Worm (Caenorhabditis elegans): ENCODE measurements around the gene C14B4.2.

The C14B4.2 gene

ce11 chrV:19356717-19357116 is 5.8 kb downstream of the C14B4.2 start:
- TF ChIP-seq med-1 (GFP tag; optimal IDR thresholded peaks at IDR 0.05; ENCODE audit: insufficient read depth): no peak
- no peak for TF ChIP-seq tab-1 (GFP tag; IDR thresholded peaks at IDR 0.05)
- no peak for TF ChIP-seq ztf-29 (GFP tag; IDR thresholded peaks at IDR 0.05)
- no peak for TF ChIP-seq ztf-23 (GFP tag; IDR thresholded peaks at IDR 0.05)
- TF ChIP-seq flt-1 (GFP tag; IDR thresholded peaks at IDR 0.05): no peak

ce11 chrV:19355219-19355618 is 7.2 kb downstream of the C14B4.2 start:
- TF ChIP-seq cog-1 (tag; optimal IDR thresholded peaks at IDR 0.05): no peak
- TF ChIP-seq klf-2 (GFP tag; conservative IDR thresholded peaks at IDR 0.05): no peak
- TF ChIP-seq med-1 (GFP tag; optimal IDR thresholded peaks at IDR 0.05; ENCODE audit: insufficient read depth): no peak
- no peak for TF ChIP-seq ztf-29 (GFP tag; IDR thresholded peaks at IDR 0.05)
- no peak for TF ChIP-seq flt-1 (GFP tag; IDR thresholded peaks at IDR 0.05)
- no peak for TF ChIP-seq T22C8.4 (GFP tag; IDR thresholded peaks at IDR 0.05)
- no peak for TF ChIP-seq tab-1 (GFP tag; IDR thresholded peaks at IDR 0.05)

ce11 chrV:19354506-19354905 is 8.0 kb downstream of the C14B4.2 start:
- TF ChIP-seq ref-1 (GFP tag; conservative IDR thresholded peaks at IDR 0.05): no peak
- no peak for TF ChIP-seq cog-1 (tag; optimal IDR thresholded peaks at IDR 0.05)
- TF ChIP-seq ztf-29 (GFP tag; IDR thresholded peaks at IDR 0.05): no peak
- no peak for TF ChIP-seq flt-1 (GFP tag; IDR thresholded peaks at IDR 0.05)
- no peak for TF ChIP-seq T22C8.4 (GFP tag; IDR thresholded peaks at IDR 0.05)
- no peak for TF ChIP-seq tab-1 (GFP tag; IDR thresholded peaks at IDR 0.05)
- no peak for TF ChIP-seq med-1 (GFP tag; optimal IDR thresholded peaks at IDR 0.05; ENCODE audit: insufficient read depth)
- TF ChIP-seq klf-2 (GFP tag; conservative IDR thresholded peaks at IDR 0.05): no peak
- no peak for TF ChIP-seq ztf-23 (GFP tag; IDR thresholded peaks at IDR 0.05)

DNA sequence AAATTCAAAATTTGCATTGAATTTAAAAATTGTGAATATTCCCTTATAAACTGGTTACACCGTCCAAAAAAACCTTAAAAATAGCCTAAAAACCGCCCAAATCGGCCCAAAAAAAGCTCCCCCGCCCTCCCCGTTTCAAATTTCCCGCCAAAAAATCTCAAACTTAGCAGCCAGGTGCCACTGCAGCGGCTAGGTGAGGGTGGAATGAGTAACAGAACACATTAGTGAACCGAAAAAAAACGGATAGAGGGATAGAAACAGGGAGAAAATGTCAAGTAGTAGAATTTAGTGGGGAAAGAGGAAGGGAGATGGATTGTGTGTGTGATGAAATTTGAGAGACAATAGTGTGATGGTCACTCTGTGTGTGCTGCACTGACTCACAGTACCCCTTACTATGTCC is 10.5 kb downstream of the C14B4.2 start:
- TF ChIP-seq tab-1 (GFP tag; IDR thresholded peaks at IDR 0.05): no peak
- no peak for TF ChIP-seq cog-1 (tag; optimal IDR thresholded peaks at IDR 0.05)
- no peak for TF ChIP-seq ztf-29 (GFP tag; IDR thresholded peaks at IDR 0.05)
- TF ChIP-seq klf-2 (GFP tag; conservative IDR thresholded peaks at IDR 0.05): no peak
- TF ChIP-seq flt-1 (GFP tag; IDR thresholded peaks at IDR 0.05): no peak
- TF ChIP-seq med-1 (GFP tag; optimal IDR thresholded peaks at IDR 0.05; ENCODE audit: insufficient read depth): no peak
- TF ChIP-seq ztf-23 (GFP tag; IDR thresholded peaks at IDR 0.05): no peak
- no peak for TF ChIP-seq ref-1 (GFP tag; conservative IDR thresholded peaks at IDR 0.05)
- TF ChIP-seq T22C8.4 (GFP tag; IDR thresholded peaks at IDR 0.05): no peak

ce11 chrV:19337333-19337732 is 25.1 kb downstream of the C14B4.2 start:
- no peak for TF ChIP-seq ztf-29 (GFP tag; IDR thresholded peaks at IDR 0.05)
- no peak for TF ChIP-seq ref-1 (GFP tag; conservative IDR thresholded peaks at IDR 0.05)
- TF ChIP-seq med-1 (GFP tag; optimal IDR thresholded peaks at IDR 0.05; ENCODE audit: insufficient read depth): no peak
- TF ChIP-seq T22C8.4 (GFP tag; IDR thresholded peaks at IDR 0.05): peak; percentile 64
- no peak for TF ChIP-seq cog-1 (tag; optimal IDR thresholded peaks at IDR 0.05)
- TF ChIP-seq klf-2 (GFP tag; conservative IDR thresholded peaks at IDR 0.05): no peak
- TF ChIP-seq tab-1 (GFP tag; IDR thresholded peaks at IDR 0.05): no peak
- TF ChIP-seq flt-1 (GFP tag; IDR thresholded peaks at IDR 0.05): no peak

ce11 chrV:19329263-19329662 is 33.2 kb downstream of the C14B4.2 start, which contains the start of gene fbxb-65:
Gene fbxb-65 (plus strand): TSS chrV:19329563.
- TF ChIP-seq ztf-23 (GFP tag; IDR thresholded peaks at IDR 0.05) (no peak), flt-1 (GFP tag; IDR thresholded peaks at IDR 0.05) (no peak), T22C8.4 (GFP tag; IDR thresholded peaks at IDR 0.05) (no peak), cog-1 (tag; optimal IDR thresholded peaks at IDR 0.05) (no peak), med-1 (GFP tag; optimal IDR thresholded peaks at IDR 0.05; ENCODE audit: insufficient read depth) (no peak), tab-1 (GFP tag; IDR thresholded peaks at IDR 0.05) (no peak), ref-1 (GFP tag; conservative IDR thresholded peaks at IDR 0.05) (no peak), ztf-29 (GFP tag; IDR thresholded peaks at IDR 0.05) (no peak), klf-2 (GFP tag; conservative IDR thresholded peaks at IDR 0.05) (no peak)

- TF ChIP-seq klf-2 (GFP tag; conservative IDR thresholded peaks at IDR 0.05) (no peak), T22C8.4 (GFP tag; IDR thresholded peaks at IDR 0.05) (no peak), ref-1 (GFP tag; conservative IDR thresholded peaks at IDR 0.05) (no peak), med-1 (GFP tag; optimal IDR thresholded peaks at IDR 0.05; ENCODE audit: insufficient read depth) (no peak), tab-1 (GFP tag; IDR thresholded peaks at IDR 0.05) (no peak), ztf-23 (GFP tag; IDR thresholded peaks at IDR 0.05) (no peak), flt-1 (GFP tag; IDR thresholded peaks at IDR 0.05) (no peak), cog-1 (tag; optimal IDR thresholded peaks at IDR 0.05) (no peak), ztf-29 (GFP tag; IDR thresholded peaks at IDR 0.05) (no peak)
These were observed 37.0 kb downstream of the C14B4.2 start for ce11 chrV:19325436-19325835.

- TF ChIP-seq T22C8.4 (GFP tag; IDR thresholded peaks at IDR 0.05) (no peak), klf-2 (GFP tag; conservative IDR thresholded peaks at IDR 0.05) (no peak), med-1 (GFP tag; optimal IDR thresholded peaks at IDR 0.05; ENCODE audit: insufficient read depth) (no peak), cog-1 (tag; optimal IDR thresholded peaks at IDR 0.05) (no peak), ref-1 (GFP tag; conservative IDR thresholded peaks at IDR 0.05) (no peak), ztf-29 (GFP tag; IDR thresholded peaks at IDR 0.05) (no peak), flt-1 (GFP tag; IDR thresholded peaks at IDR 0.05) (no peak), tab-1 (GFP tag; IDR thresholded peaks at IDR 0.05) (no peak), ztf-23 (GFP tag; IDR thresholded peaks at IDR 0.05) (no peak)
These were observed 40.1 kb downstream of the C14B4.2 start, which contains the start of gene C43D7.4 for ce11 chrV:19322387-19322786. Gene C43D7.4 (minus strand): TSS chrV:19322487.

ce11 chrV:19320385-19320784 is 42.1 kb downstream of the C14B4.2 start, which contains the start of gene sdz-6:
Gene sdz-6 (plus strand): TSS chrV:19320613.
- TF ChIP-seq med-1 (GFP tag; optimal IDR thresholded peaks at IDR 0.05; ENCODE audit: insufficient read depth): no peak
- no peak for TF ChIP-seq T22C8.4 (GFP tag; IDR thresholded peaks at IDR 0.05)
- TF ChIP-seq cog-1 (tag; optimal IDR thresholded peaks at IDR 0.05): no peak
- TF ChIP-seq flt-1 (GFP tag; IDR thresholded peaks at IDR 0.05): no peak
- TF ChIP-seq klf-2 (GFP tag; conservative IDR thresholded peaks at IDR 0.05): no peak
- TF ChIP-seq ztf-29 (GFP tag; IDR thresholded peaks at IDR 0.05): no peak
- no peak for TF ChIP-seq tab-1 (GFP tag; IDR thresholded peaks at IDR 0.05)

DNA sequence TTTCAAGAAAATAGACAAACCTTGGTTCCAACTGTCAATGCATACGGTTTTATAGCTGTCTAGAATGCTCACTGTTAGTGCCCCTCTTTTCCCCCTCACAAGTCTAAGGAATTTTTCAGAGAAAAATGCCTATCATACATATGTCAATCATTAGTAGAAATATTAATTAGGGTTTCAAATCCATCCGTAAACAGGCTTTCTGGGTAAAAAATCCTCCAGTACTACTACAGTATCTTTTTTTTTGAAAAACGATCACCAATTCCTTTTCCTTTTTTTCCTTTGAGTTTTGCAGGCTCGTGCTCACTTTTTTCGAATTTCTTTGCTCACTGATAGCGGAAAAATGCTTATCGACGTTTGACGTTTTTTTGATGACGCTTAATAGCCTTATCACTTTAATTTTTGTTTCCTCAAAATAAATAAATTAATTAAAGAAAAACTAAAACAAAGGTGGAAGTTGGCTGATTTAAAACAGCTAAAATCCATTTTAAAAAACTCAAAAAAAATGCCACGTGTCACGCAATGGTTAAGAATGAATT is 42.9 kb downstream of the C14B4.2 start, which contains the start of gene C43D7.7:
C43D7.7 (minus strand) TSS at position 51 of the 536 bp plus-strand sequence.
- TF ChIP-seq ztf-23 (GFP tag; IDR thresholded peaks at IDR 0.05) (no peak), flt-1 (GFP tag; IDR thresholded peaks at IDR 0.05) (no peak), T22C8.4 (GFP tag; IDR thresholded peaks at IDR 0.05) (no peak), klf-2 (GFP tag; conservative IDR thresholded peaks at IDR 0.05) (no peak), cog-1 (tag; optimal IDR thresholded peaks at IDR 0.05) (no peak), med-1 (GFP tag; optimal IDR thresholded peaks at IDR 0.05; ENCODE audit: insufficient read depth) (no peak), tab-1 (GFP tag; IDR thresholded peaks at IDR 0.05) (no peak), ztf-29 (GFP tag; IDR thresholded peaks at IDR 0.05) (no peak)

Measured in whole organism, midembryonic.